Worm (Caenorhabditis elegans): Measurements from ENCODE around the gene F57G4.11.

DNA sequence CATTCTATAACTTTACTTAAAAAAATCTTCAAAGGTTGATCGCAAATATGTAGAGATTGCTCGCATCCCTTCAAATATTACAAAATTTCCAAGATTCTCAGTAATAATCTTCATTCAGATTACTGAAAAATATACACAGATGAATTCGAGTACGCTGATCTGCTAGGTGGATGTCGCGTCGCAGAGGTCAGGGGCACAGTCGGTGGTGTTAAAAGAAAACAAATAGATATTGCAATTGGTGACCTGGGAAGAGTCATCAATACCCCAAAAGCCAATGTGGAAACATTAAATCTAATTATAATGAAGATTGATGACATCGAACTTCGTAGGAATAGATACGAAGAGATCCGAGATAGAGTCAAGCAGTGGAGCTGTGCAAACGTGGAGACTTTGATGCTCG lies 3.6 kb downstream of the F57G4.11 start, which contains the start of gene F57G4.10:
- no peak for TF ChIP-seq snpc-4 (tag; optimal IDR thresholded peaks at IDR 0.05)
- no peak for TF ChIP-seq ceh-82 (tag; optimal IDR thresholded peaks at IDR 0.05)
- no peak for TF ChIP-seq zag-1 (tag; optimal IDR thresholded peaks at IDR 0.05)
- no peak for TF ChIP-seq nhr-237 (tag; optimal IDR thresholded peaks at IDR 0.05)
- no peak for TF ChIP-seq skn-1 (tag; optimal IDR thresholded peaks at IDR 0.05)
- TF ChIP-seq ztf-11 (tag; optimal IDR thresholded peaks at IDR 0.05) = no peak
- TF ChIP-seq blmp-1 (tag; optimal IDR thresholded peaks at IDR 0.05; ENCODE audit: insufficient read depth) = no peak
- TF ChIP-seq lsy-2 (tag; optimal IDR thresholded peaks at IDR 0.05) = no peak
- TF ChIP-seq lin-13 (GFP tag; optimal IDR thresholded peaks at IDR 0.05) = no peak

Measured in whole organism, L2 larva.